Worm (Caenorhabditis elegans) whole organism, L2 larva: ENCODE results near the gene K02G10.5.

ENCODE experiments used
- ama-1 ChIP-seq: fragments of 150-350 bp; optimal IDR thresholded peaks from 2 replicates; lab custom pipeline; 2018; ENCODE audit warnings: inconsistent platforms
- dmd-4 ChIP-seq: sonication (generic microtip); optimal IDR thresholded peaks from 2 replicates; lab custom pipeline; 2017; ENCODE audit warnings: missing biosample characterization, missing genetic modification characterization
- elt-1 ChIP-seq: fragments of 150-350 bp; optimal IDR thresholded peaks from 2 replicates; lab custom pipeline; 2014; ENCODE audit warnings: missing biosample characterization, missing genetic modification characterization
- lin-13 ChIP-seq: fragments of 150-350 bp; optimal IDR thresholded peaks from 2 replicates; lab custom pipeline; 2014; ENCODE audit warnings: missing biosample characterization, missing genetic modification reagents, missing genetic modification characterization
- lsy-2 ChIP-seq, 2 experiments: fragments of 150-350 bp in 1 of 2; sonication (generic microtip) in 1 of 2; optimal IDR thresholded peaks; 2 replicates each; lab custom pipeline; 2014 to 2017; ENCODE audit warnings: missing biosample characterization in 2 of 2, missing genetic modification characterization in 2 of 2
- mbf-1 ChIP-seq: sonication (generic microtip); optimal IDR thresholded peaks from 2 replicates; lab custom pipeline; 2017; ENCODE audit warnings: missing biosample characterization, missing genetic modification characterization
- nhr-11 ChIP-seq: fragments of 150-350 bp; optimal IDR thresholded peaks from 2 replicates; lab custom pipeline; 2014; ENCODE audit warnings: missing biosample characterization, missing genetic modification characterization
- nhr-23 ChIP-seq: fragments of 150-350 bp; optimal IDR thresholded peaks from 2 replicates; lab custom pipeline; 2014; ENCODE audit warnings: missing biosample characterization, missing genetic modification reagents, missing genetic modification characterization
- nhr-237 ChIP-seq: fragments of 150-350 bp; optimal IDR thresholded peaks from 2 replicates; lab custom pipeline; 2014; ENCODE audit warnings: missing biosample characterization, missing genetic modification characterization
- nhr-25 ChIP-seq: fragments of 150-350 bp; sonication (generic microtip); optimal IDR thresholded peaks from 3 replicates; lab custom pipeline; 2014; ENCODE audit warnings: missing biosample characterization, missing genetic modification characterization
- nhr-77 ChIP-seq: fragments of 150-350 bp; optimal IDR thresholded peaks from 2 replicates; lab custom pipeline; 2014; ENCODE audit warnings: missing biosample characterization, missing genetic modification characterization

DNA sequence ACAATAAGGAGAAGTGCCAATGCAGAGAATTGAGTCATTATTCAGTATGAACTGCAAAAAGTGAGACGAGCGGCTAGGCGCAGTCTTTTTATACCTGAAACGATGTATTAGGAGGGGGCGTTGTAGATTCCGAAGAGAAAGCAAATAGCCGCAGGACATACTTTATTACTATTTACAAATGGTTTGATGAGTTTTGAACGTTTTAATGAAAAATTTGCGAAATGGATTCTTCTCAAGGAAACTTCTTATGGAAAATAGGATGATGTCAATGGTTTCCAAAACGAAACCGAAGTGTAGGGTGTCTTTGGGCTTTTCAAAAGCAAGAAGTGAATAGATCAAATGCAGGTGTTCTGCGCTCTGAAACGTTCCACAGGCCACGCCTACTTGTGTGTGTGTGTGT lies 13.0 kb downstream of the K02G10.5 start, which contains the start of gene flp-11:
- TF ChIP-seq nhr-25 (tag; lab: Kevin White, UChicago) (no peak), nhr-237 (tag; lab: Kevin White, UChicago) (no peak), mbf-1 (tag; lab: Kevin White, UChicago) (no peak), lin-13 (GFP tag; lab: Kevin White, UChicago) (no peak), nhr-23 (tag; lab: Kevin White, UChicago) (no peak), elt-1 (tag; lab: Kevin White, UChicago) (no peak), ama-1 (no peak), dmd-4 (tag; lab: Kevin White, UChicago) (no peak), nhr-77 (tag; lab: Kevin White, UChicago) (no peak), lsy-2 (tag; optimal IDR thresholded peaks at IDR 0.05; lab: Kevin White, UChicago) (no peak), nhr-11 (no peak)
